Worm (Caenorhabditis elegans) whole organism, L3 larva: ENCODE data around the gene T19D12.6.

Experiments
- ZK546.5 ChIP-seq: sonication (generic microtip); optimal IDR thresholded peaks from 2 replicates; lab custom pipeline; 2017; ENCODE audit warnings: missing biosample characterization, missing genetic modification characterization
- ama-1 ChIP-seq: fragments of 150-350 bp; optimal IDR thresholded peaks from 2 replicates; lab custom pipeline; 2018
- ceh-16 ChIP-seq: sonication (generic microtip); optimal IDR thresholded peaks from 2 replicates; lab custom pipeline; 2017; ENCODE audit warnings: missing biosample characterization, missing genetic modification characterization
- ceh-28 ChIP-seq: fragments of 150-350 bp; optimal IDR thresholded peaks from 2 replicates; lab custom pipeline; 2014; ENCODE audit warnings: missing biosample characterization, missing genetic modification reagents, missing genetic modification characterization
- ceh-82 ChIP-seq: fragments of 150-350 bp; optimal IDR thresholded peaks from 2 replicates; lab custom pipeline; 2014; ENCODE audit warnings: missing biosample characterization, missing genetic modification characterization
- ceh-9 ChIP-seq: sonication (generic microtip); optimal IDR thresholded peaks from 2 replicates; lab custom pipeline; 2018; ENCODE audit warnings: missing biosample characterization, missing genetic modification characterization
- daf-12 ChIP-seq: fragments of 150-350 bp; optimal IDR thresholded peaks from 2 replicates; lab custom pipeline; 2014; ENCODE audit warnings: missing biosample characterization, missing genetic modification reagents, missing genetic modification characterization
- egl-27 ChIP-seq: sonication (generic microtip); optimal IDR thresholded peaks from 4 replicates; lab custom pipeline; 2017; ENCODE audit warnings: missing biosample characterization, missing genetic modification reagents, missing genetic modification characterization
- egl-5 ChIP-seq: fragments of 150-350 bp; optimal IDR thresholded peaks from 2 replicates; lab custom pipeline; 2017; ENCODE audit warnings: missing biosample characterization, missing genetic modification reagents, missing genetic modification characterization, inconsistent platforms
- elt-1 ChIP-seq: fragments of 150-350 bp; optimal IDR thresholded peaks from 2 replicates; lab custom pipeline; 2014; ENCODE audit warnings: missing biosample characterization, missing genetic modification characterization
- elt-2 ChIP-seq: sonication (generic microtip); optimal IDR thresholded peaks from 2 replicates; lab custom pipeline; 2016; ENCODE audit warnings: missing genetic modification reagents, mild to moderate bottlenecking, missing genetic modification characterization, missing compliant biosample characterization
- elt-3 ChIP-seq, 3 experiments: fragments of 150-350 bp in 1 of 3; sonication (generic microtip) in 2 of 3; optimal IDR thresholded peaks; 2 replicates in 2 of 3; 4 replicates in 1 of 3; lab custom pipeline; 2014 to 2017; ENCODE audit warnings: missing biosample characterization in 3 of 3, missing genetic modification characterization in 3 of 3
- fkh-2 ChIP-seq: fragments of 150-350 bp; optimal IDR thresholded peaks from 2 replicates; lab custom pipeline; 2014; ENCODE audit warnings: missing biosample characterization, missing genetic modification reagents, missing genetic modification characterization
- hmg-11 ChIP-seq: sonication (generic microtip); optimal IDR thresholded peaks from 2 replicates; lab custom pipeline; 2016; ENCODE audit warnings: missing genetic modification characterization, missing compliant biosample characterization
- lin-15B ChIP-seq: fragments of 150-350 bp; optimal IDR thresholded peaks from 2 replicates; lab custom pipeline; 2014; ENCODE audit warnings: missing biosample characterization, missing genetic modification characterization
- lin-39 ChIP-seq: fragments of 150-350 bp; optimal IDR thresholded peaks from 2 replicates; lab custom pipeline; 2018; ENCODE audit warnings: missing biosample characterization, missing genetic modification reagents, missing genetic modification characterization
- mdl-1 ChIP-seq: fragments of 150-350 bp; optimal IDR thresholded peaks from 2 replicates; lab custom pipeline; 2014; ENCODE audit warnings: missing biosample characterization, missing genetic modification characterization
- mml-1 ChIP-seq: fragments of 150-350 bp; sonication (generic microtip); optimal IDR thresholded peaks from 3 replicates; lab custom pipeline; 2014; ENCODE audit warnings: missing biosample characterization, missing genetic modification characterization
- nfya-1 ChIP-seq: sonication (generic microtip); optimal IDR thresholded peaks from 2 replicates; lab custom pipeline; 2017; ENCODE audit warnings: missing genetic modification characterization, mild to moderate bottlenecking, missing compliant biosample characterization, antibody characterized with exemption, moderate library complexity; ENCODE audit not compliant: insufficient read depth
- nhr-11 ChIP-seq: fragments of 150-350 bp; optimal IDR thresholded peaks from 2 replicates; lab custom pipeline; 2014; ENCODE audit warnings: missing biosample characterization, missing genetic modification characterization
- nhr-12 ChIP-seq: fragments of 150-350 bp; optimal IDR thresholded peaks from 2 replicates; lab custom pipeline; 2014; ENCODE audit warnings: missing biosample characterization, missing genetic modification characterization
- nhr-23 ChIP-seq: fragments of 150-350 bp; optimal IDR thresholded peaks from 2 replicates; lab custom pipeline; 2014; ENCODE audit warnings: missing biosample characterization, missing genetic modification reagents, missing genetic modification characterization
- nhr-25 ChIP-seq: sonication (generic microtip); optimal IDR thresholded peaks from 2 replicates; lab custom pipeline; 2017; ENCODE audit warnings: missing biosample characterization, missing genetic modification characterization
- nhr-43 ChIP-seq: sonication (generic microtip); optimal IDR thresholded peaks from 2 replicates; lab custom pipeline; 2016; ENCODE audit warnings: mild to moderate bottlenecking, missing genetic modification characterization, missing compliant biosample characterization; ENCODE audit not compliant: poor library complexity, severe bottlenecking
- pha-4 ChIP-seq: fragments of 150-350 bp; optimal IDR thresholded peaks from 2 replicates; lab custom pipeline; 2014; ENCODE audit warnings: missing biosample characterization, missing genetic modification reagents, missing genetic modification characterization
- pqm-1 ChIP-seq: fragments of 150-350 bp; optimal IDR thresholded peaks from 2 replicates; lab custom pipeline; 2017; ENCODE audit warnings: missing biosample characterization, missing genetic modification characterization, inconsistent platforms
- snpc-4 ChIP-seq: fragments of 150-350 bp; optimal IDR thresholded peaks from 2 replicates; lab custom pipeline; 2014; ENCODE audit warnings: missing biosample characterization, missing genetic modification characterization
- tbx-2 ChIP-seq: sonication (generic microtip); optimal IDR thresholded peaks from 2 replicates; lab custom pipeline; 2016; ENCODE audit warnings: mild to moderate bottlenecking, missing genetic modification characterization, missing compliant biosample characterization
- unc-39 ChIP-seq: sonication (generic microtip); optimal IDR thresholded peaks from 4 replicates; lab custom pipeline; 2017; ENCODE audit warnings: missing biosample characterization, missing genetic modification characterization
- unc-62 ChIP-seq: fragments of 150-350 bp; sonication (generic microtip); optimal IDR thresholded peaks from 4 replicates; lab custom pipeline; 2014; ENCODE audit warnings: missing biosample characterization, missing genetic modification reagents, missing genetic modification characterization

Gene T19D12.6

DNA sequence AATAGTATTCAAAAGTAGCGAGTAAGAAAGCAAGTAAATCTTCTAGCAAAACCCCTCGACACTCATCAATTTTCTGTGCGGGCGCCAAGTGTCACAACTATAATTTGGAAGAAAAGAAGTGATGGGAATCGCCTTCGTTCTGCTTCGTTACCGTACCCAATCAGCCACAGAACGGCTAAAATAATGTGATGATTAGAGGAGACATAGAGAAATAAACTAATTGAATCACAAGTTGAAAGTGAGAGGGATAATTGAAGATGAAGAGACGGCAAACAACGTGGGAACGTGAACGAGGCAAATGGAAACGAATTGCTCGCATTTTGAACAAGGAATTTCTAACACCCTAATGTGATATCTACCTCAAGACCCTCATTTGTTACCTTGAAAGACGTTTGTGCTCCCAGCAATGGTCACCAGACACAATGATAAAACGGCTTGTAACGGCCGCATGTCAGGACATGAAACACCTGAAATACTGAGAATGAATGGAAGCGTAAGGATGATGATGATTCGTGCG, at the start of gene T19D12.6:
T19D12.6 (minus strand) TSS at position 467 of the 517 bp plus-strand sequence.
- TF ChIP-seq lin-39 (peak; percentile 20), ceh-28 (tag; lab: Kevin White, UChicago) (no peak), tbx-2 (tag; lab: Kevin White, UChicago) (no peak), nhr-12 (no peak), egl-5 (tag; lab: Kevin White, UChicago) (peak; percentile 66)

DNA sequence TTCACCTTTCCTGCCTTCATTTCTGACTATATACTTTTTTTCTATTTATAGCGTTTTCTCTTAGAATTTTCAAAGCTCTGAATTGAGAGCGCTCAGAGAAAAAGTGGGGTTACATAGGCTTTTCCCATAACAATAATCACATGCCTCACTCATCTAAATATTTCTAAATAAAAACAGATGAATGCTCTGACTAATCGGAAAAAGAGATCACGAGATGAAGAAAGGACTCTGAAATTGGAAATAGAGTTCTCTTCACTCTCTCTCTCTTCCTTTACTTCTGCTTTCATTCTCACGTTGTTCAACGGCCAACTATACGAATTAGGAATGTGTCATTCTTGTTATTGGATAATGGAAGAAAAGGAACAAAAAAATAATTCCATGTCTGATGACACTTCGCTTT, 46.2 kb upstream of the T19D12.6 start:
- TF ChIP-seq nhr-11 (tag; lab: Kevin White, UChicago) (peak; percentile 63), fkh-2 (tag; lab: Kevin White, UChicago) (no peak), unc-39 (no peak), mml-1 (tag; lab: Kevin White, UChicago) (no peak)

DNA sequence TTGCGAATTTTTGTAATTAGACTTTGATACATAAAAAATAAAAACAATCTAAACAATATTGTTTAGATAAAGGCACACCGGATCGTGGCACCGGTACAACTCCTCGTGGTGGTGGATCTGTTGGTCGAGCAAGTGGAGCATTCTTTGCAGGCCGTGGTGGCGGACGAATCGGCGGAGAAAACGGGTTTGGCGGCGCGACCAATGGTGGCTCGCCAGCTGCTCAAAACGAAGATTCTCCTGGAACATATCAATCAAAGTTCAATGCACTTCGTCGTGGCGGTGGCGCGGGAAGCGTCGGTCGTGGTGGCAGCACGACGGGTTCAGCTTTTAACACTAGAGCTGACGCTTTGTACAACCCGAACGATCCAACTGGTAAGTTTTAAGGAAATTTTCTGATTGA, 43.0 kb upstream of the T19D12.6 start:
- no peak for TF ChIP-seq ceh-82
- TF ChIP-seq pha-4 (tag; lab: Kevin White, UChicago), result no peak
- no peak for TF ChIP-seq daf-12 (tag; lab: Kevin White, UChicago)

DNA sequence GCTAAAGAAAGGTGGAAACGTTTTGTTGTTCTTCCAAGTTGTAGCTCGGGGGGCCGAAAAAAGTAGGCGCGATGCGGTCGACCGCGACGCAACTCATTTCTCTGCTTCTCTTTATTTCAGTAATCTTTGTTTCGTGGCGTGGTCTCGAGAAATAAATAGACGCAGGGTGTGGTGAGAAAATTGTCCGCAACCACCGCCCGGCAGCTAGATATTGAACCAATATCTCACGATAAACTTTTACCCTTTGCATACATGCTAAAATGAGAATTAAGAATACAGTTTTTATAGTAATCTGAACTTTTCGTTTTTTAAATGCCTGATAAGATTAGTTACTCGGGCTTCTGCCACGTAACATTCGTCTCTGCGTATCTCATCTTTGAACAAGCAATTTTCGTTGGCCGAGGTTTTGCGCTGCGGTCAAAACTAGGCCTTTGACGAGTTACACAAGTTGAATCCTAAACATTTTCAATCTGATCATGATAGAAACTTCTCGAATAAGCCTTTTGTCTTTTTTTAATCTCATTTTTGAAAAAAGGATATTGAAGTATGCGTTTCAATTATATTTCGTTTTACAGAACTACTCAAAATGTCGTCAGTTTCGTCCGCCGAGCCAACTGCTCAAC, 40.9 kb upstream of the T19D12.6 start, which contains the start of gene gyf-1:
gyf-1 (plus strand) TSS at position 573 of the 623 bp plus-strand sequence.
- TF ChIP-seq pqm-1 (tag; lab: Kevin White, UChicago) (peak; percentile 20), lin-15B (tag; lab: Kevin White, UChicago) (peak; percentile 73), elt-2 (tag; lab: Kevin White, UChicago) (peak; percentile 58), snpc-4 (peak; percentile 61), lin-39 (peak; percentile 66), elt-1 (tag; lab: Kevin White, UChicago) (no peak), nhr-23 (tag; lab: Kevin White, UChicago) (peak; percentile 0), ama-1 (lab: Kevin White, UChicago) (no peak), egl-27 (tag; lab: Kevin White, UChicago) (no peak), egl-5 (tag; lab: Kevin White, UChicago) (peak; percentile 31), pha-4 (tag; lab: Kevin White, UChicago) (peak; percentile 7), nfya-1 (tag; lab: Kevin White, UChicago) (peak; percentile 63)
- TF ChIP-seq, all 47 proteins: peak for 9

DNA sequence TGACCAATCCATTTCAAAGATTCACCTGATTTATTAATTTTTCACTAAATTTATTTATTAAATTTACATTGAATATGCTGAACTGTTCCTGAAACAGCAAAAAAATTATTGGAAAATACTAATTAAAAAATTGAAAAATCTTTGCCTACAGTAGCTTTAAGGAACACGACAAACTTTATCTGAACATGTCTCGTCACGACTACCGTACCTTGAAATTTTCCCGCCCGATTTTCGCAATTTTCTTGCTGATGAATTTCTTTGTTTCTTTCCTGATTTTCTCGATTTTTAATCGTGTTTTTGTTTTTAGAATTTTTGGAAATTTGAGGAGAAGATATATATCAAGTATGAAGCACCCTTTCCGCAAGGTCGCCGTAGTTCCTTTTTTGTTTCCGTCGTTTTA, 40.0 kb upstream of the T19D12.6 start:
- TF ChIP-seq ZK546.5 (tag; lab: Kevin White, UChicago), result no peak
- no peak for TF ChIP-seq elt-1 (tag; lab: Kevin White, UChicago)
- TF ChIP-seq ceh-9 (tag; lab: Kevin White, UChicago), result no peak
- no peak for TF ChIP-seq snpc-4
- TF ChIP-seq egl-27 (tag; lab: Kevin White, UChicago), result no peak
- TF ChIP-seq tbx-2 (tag; lab: Kevin White, UChicago), result no peak
- TF ChIP-seq nhr-25, result peak; percentile 14
- TF ChIP-seq, all 47 proteins: peak for 1

DNA sequence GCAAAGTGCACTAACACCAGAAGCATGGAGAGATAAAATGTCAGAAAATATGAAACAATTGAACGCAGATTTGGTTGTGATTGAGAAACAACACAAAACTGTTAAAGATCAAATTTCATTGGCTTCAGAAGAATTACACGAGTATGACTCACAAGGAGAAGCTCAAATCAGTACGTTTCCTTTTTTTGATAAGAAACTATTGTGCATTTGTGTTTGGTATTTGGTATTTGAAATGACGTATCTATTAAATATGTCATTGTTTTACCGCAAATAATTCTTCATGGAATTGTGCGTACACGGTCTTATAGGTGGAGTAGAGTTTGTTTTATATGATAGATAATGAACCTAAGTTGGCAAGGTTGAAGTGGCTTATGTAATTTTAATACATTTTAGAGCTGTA, 38.6 kb upstream of the T19D12.6 start:
- TF ChIP-seq pha-4 (tag; lab: Kevin White, UChicago), result no peak
- TF ChIP-seq ama-1 (lab: Kevin White, UChicago), result no peak
- peak; percentile 76 for TF ChIP-seq pqm-1 (tag; lab: Kevin White, UChicago)
- no peak for TF ChIP-seq nhr-43
- TF ChIP-seq elt-2 (tag; lab: Kevin White, UChicago), result peak; percentile 59
- no peak for TF ChIP-seq elt-3 (tag; optimal IDR thresholded peaks at IDR 0.05; lab: Kevin White, UChicago)
- no peak for TF ChIP-seq nhr-11 (tag; lab: Kevin White, UChicago)
- TF ChIP-seq hmg-11 (tag; lab: Kevin White, UChicago), result no peak
- no peak for TF ChIP-seq mml-1 (tag; lab: Kevin White, UChicago)
- no peak for TF ChIP-seq unc-62
- TF ChIP-seq unc-39, result no peak
- no peak for TF ChIP-seq mdl-1
- TF ChIP-seq egl-5 (tag; lab: Kevin White, UChicago), result no peak
- no peak for TF ChIP-seq nfya-1 (tag; lab: Kevin White, UChicago)
- no peak for TF ChIP-seq egl-27 (tag; lab: Kevin White, UChicago)
- TF ChIP-seq ceh-16 (tag; lab: Kevin White, UChicago), result no peak
